Worm (Caenorhabditis elegans): ENCODE measurements around the gene F26F12.8.

F26F12.8 gene

ce11 chrV:5822968-5823367 is 39.4 kb downstream of the F26F12.8 start (continued):
- TF ChIP-seq daf-12 (tag; optimal IDR thresholded peaks at IDR 0.05) (no peak), ceh-9 (tag; optimal IDR thresholded peaks at IDR 0.05) (no peak), pha-4 (tag; optimal IDR thresholded peaks at IDR 0.05) (no peak), nhr-12 (tag; optimal IDR thresholded peaks at IDR 0.05) (no peak), hmg-11 (tag; optimal IDR thresholded peaks at IDR 0.05) (no peak), ceh-16 (tag; optimal IDR thresholded peaks at IDR 0.05) (no peak), ceh-28 (tag; optimal IDR thresholded peaks at IDR 0.05) (peak; percentile 59), eor-1 (tag; optimal IDR thresholded peaks at IDR 0.05) (no peak), nhr-43 (tag; optimal IDR thresholded peaks at IDR 0.05; ENCODE audit: poor library complexity, severe bottlenecking) (peak; percentile 88), elt-1 (tag; optimal IDR thresholded peaks at IDR 0.05) (no peak), jun-1 (tag; optimal IDR thresholded peaks at IDR 0.05) (no peak), elt-2 (tag; optimal IDR thresholded peaks at IDR 0.05) (peak; percentile 64), sea-2 (GFP tag; optimal IDR thresholded peaks at IDR 0.05) (no peak), unc-62 (GFP tag; optimal IDR thresholded peaks at IDR 0.05) (peak; percentile 52), ama-1 (optimal IDR thresholded peaks at IDR 0.05) (no peak), unc-39 (tag; optimal IDR thresholded peaks at IDR 0.05) (no peak), egl-5 (tag; optimal IDR thresholded peaks at IDR 0.05) (no peak), mml-1 (tag; optimal IDR thresholded peaks at IDR 0.05) (no peak), nhr-23 (tag; optimal IDR thresholded peaks at IDR 0.05) (peak; percentile 96)

ce11 chrV:5821451-5822143 is 40.7 kb downstream of the F26F12.8 start:
- TF ChIP-seq ceh-16 (tag; optimal IDR thresholded peaks at IDR 0.05) (no peak), ceh-28 (tag; optimal IDR thresholded peaks at IDR 0.05) (peak; percentile 28), nhr-12 (tag; optimal IDR thresholded peaks at IDR 0.05) (no peak), nhr-23 (tag; optimal IDR thresholded peaks at IDR 0.05) (peak; percentile 67), jun-1 (tag; optimal IDR thresholded peaks at IDR 0.05) (no peak), nhr-25 (tag; optimal IDR thresholded peaks at IDR 0.05) (peak; percentile 73), nhr-237 (tag; optimal IDR thresholded peaks at IDR 0.05) (no peak), fos-1 (tag; optimal IDR thresholded peaks at IDR 0.05) (no peak), elt-2 (tag; optimal IDR thresholded peaks at IDR 0.05) (peak; percentile 92), R02D3.7 (tag; optimal IDR thresholded peaks at IDR 0.05) (no peak), hmg-11 (tag; optimal IDR thresholded peaks at IDR 0.05) (no peak), nhr-76 (tag; optimal IDR thresholded peaks at IDR 0.05) (no peak), unc-62 (GFP tag; optimal IDR thresholded peaks at IDR 0.05) (no peak), pqm-1 (tag; optimal IDR thresholded peaks at IDR 0.05) (peak; percentile 89), nhr-28 (tag; optimal IDR thresholded peaks at IDR 0.05) (no peak), ceh-82 (tag; optimal IDR thresholded peaks at IDR 0.05) (no peak), mml-1 (tag; optimal IDR thresholded peaks at IDR 0.05) (no peak)

- TF ChIP-seq nhr-76 (tag; optimal IDR thresholded peaks at IDR 0.05) (no peak), nhr-12 (tag; optimal IDR thresholded peaks at IDR 0.05) (no peak), ZK546.5 (tag; optimal IDR thresholded peaks at IDR 0.05) (no peak), nhr-67 (tag; optimal IDR thresholded peaks at IDR 0.05) (no peak), ceh-16 (tag; optimal IDR thresholded peaks at IDR 0.05) (no peak), egl-5 (tag; optimal IDR thresholded peaks at IDR 0.05) (no peak), snpc-4 (tag; optimal IDR thresholded peaks at IDR 0.05) (no peak), ztf-11 (tag; optimal IDR thresholded peaks at IDR 0.05) (no peak), lin-39 (tag; optimal IDR thresholded peaks at IDR 0.05) (no peak), ceh-28 (tag; optimal IDR thresholded peaks at IDR 0.05) (no peak), mml-1 (tag; optimal IDR thresholded peaks at IDR 0.05) (no peak), daf-12 (tag; optimal IDR thresholded peaks at IDR 0.05) (no peak), aly-2 (tag; optimal IDR thresholded peaks at IDR 0.05) (no peak), nhr-237 (tag; optimal IDR thresholded peaks at IDR 0.05) (no peak), elt-3 (tag; optimal IDR thresholded peaks at IDR 0.05) (no peak), sea-2 (GFP tag; optimal IDR thresholded peaks at IDR 0.05) (no peak), nfya-1 (tag; optimal IDR thresholded peaks at IDR 0.05; ENCODE audit: insufficient read depth) (no peak), zag-1 (tag; optimal IDR thresholded peaks at IDR 0.05) (no peak)
Measured at ce11 chrV:5820401-5820800, 41.9 kb downstream of the F26F12.8 start.

ce11 chrV:5819903-5820302 is 42.4 kb downstream of the F26F12.8 start:
- TF ChIP-seq pqm-1 (tag; optimal IDR thresholded peaks at IDR 0.05) (peak; percentile 58), elt-2 (tag; optimal IDR thresholded peaks at IDR 0.05) (peak; percentile 75), egl-5 (tag; optimal IDR thresholded peaks at IDR 0.05) (no peak)
